Fruit fly (Drosophila melanogaster) whole organism, larva: ENCODE measurements around the gene nxf4.

ENCODE experiments used
- noc ChIP-seq: fragments of 200-800 bp; sonication (Bioruptor generic); optimal IDR thresholded peaks from 3 replicates; lab custom pipeline; 2019; ENCODE audit warnings: missing biosample characterization, mild to moderate bottlenecking, missing genetic modification characterization, moderate library complexity

nxf4 gene

dm6 chr3R:7364573-7364972 lies 18.0 kb downstream of the nxf4 start, which contains the start of gene Mst84Dc:
Gene Mst84Dc, minus strand, starts transcription at chr3R:7364673.
- TF ChIP-seq noc (tag; lab: Kevin White, UChicago): no peak

dm6 chr3R:7365527-7365926 lies 19.0 kb downstream of the nxf4 start, which contains the start of the genes Mst84Db and Mst84Da:
Gene Mst84Db, minus strand, starts transcription at chr3R:7365627.
Gene Mst84Da, plus strand, starts transcription at chr3R:7365850.
- TF ChIP-seq noc (tag; lab: Kevin White, UChicago): no peak

DNA sequence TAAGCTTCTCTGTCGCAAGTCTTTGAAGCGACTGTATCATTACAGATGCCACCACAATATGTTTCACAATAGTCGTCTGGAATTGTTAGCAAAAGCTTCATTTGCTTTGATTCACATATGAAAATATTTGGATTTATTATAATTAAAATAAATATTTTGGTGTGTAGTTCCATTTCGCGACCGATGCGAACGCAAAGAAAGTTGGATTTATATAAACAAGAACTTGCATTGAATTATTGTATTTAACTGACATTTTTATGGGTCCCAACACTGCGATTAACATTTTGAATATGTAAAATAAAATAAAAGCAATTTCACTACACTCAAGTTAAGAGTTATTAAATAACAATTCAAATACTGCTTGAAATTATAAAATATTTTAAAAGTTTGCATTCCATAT lies 22.7 kb downstream of the nxf4 start, which contains the start of gene MstProx:
MstProx (minus strand) TSS at position 101 of the 400 bp plus-strand sequence.
- TF ChIP-seq noc (tag; lab: Kevin White, UChicago): no peak

DNA sequence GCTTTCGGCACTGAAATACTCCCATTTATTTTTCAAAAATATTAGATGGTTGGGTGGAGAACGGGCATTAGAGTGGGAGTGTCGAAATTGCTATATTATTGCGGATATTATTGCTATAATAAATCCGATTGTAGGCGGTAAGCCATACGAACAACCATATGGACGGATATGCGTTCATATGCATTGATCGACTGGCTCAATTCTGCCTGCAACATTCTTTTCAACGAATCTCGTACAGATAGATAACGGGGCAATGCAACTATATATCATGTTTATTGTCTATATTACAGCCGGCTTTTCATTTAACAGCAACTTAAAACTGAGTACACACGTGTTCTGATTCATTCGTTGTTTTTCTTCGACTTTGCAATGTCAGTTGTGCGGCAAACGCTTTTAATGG lies 44.6 kb downstream of the nxf4 start, which contains the start of gene CG42650:
CG42650 (plus strand) TSS at position 301 of the 400 bp plus-strand sequence.
- no peak for TF ChIP-seq noc (tag; lab: Kevin White, UChicago)

dm6 chr3R:7394047-7394446 lies 47.5 kb downstream of the nxf4 start:
- TF ChIP-seq noc (tag; lab: Kevin White, UChicago): no peak
